Worm (Caenorhabditis elegans) whole organism, midembryonic: ENCODE data around the gene srv-10.

Experiments
- flt-1 ChIP-seq: fragments of 200-800 bp; sonication (Bioruptor generic); IDR thresholded peaks from 2 replicates; pipeline ENCODE4 v1.3.6; 2022; ENCODE audit warnings: missing genetic modification characterization, missing compliant biosample characterization
- klf-2 ChIP-seq: fragments of 200-800 bp; sonication (Bioruptor generic); conservative IDR thresholded peaks from 2 replicates; pipeline ENCODE4 v1.3.6; 2022; ENCODE audit warnings: missing genetic modification reagents, missing genetic modification characterization, missing compliant biosample characterization
- med-1 ChIP-seq: sonication (generic microtip); optimal IDR thresholded peaks from 2 replicates; lab custom pipeline; 2017; ENCODE audit warnings: missing genetic modification characterization, mild to moderate bottlenecking, missing compliant biosample characterization, antibody characterized with exemption, missing genetic modification reagents; ENCODE audit not compliant: insufficient read depth
- tab-1 ChIP-seq: fragments of 200-800 bp; sonication (Bioruptor generic); IDR thresholded peaks from 2 replicates; pipeline ENCODE4 v1.3.6; 2022; ENCODE audit warnings: missing genetic modification characterization, missing compliant biosample characterization
- ztf-23 ChIP-seq: fragments of 200-800 bp; sonication (Bioruptor generic); IDR thresholded peaks from 2 replicates; pipeline ENCODE4 v1.3.6; 2022; ENCODE audit warnings: missing genetic modification reagents, missing genetic modification characterization, missing compliant biosample characterization

DNA sequence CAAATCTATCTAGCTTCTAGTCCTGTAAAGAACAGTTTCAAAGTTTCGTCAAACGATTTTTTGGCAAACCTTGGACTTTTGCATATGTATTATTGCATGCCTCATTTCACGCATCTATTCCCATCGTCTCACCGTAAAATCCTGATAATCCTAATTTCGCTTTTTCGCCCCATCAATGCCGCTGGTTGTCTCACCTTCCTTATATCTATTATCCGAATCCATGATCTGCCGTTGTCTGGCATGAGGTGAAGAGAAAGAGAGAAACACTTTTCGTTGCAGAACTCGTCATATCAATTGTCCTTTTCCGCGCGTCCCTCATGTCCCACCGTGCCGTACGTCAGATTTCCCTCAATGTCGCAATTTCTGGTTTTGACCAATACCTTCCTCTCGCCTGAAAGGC lies 9.1 kb upstream of the srv-10 start, which contains the start of gene cut-2:
- TF ChIP-seq klf-2 (GFP tag; lab: Robert Waterston, UW) = no peak
- TF ChIP-seq med-1 (GFP tag; lab: Kevin White, UChicago) = no peak
- no peak for TF ChIP-seq flt-1 (GFP tag; lab: Robert Waterston, UW)
- TF ChIP-seq tab-1 (GFP tag; lab: Robert Waterston, UW) = no peak
- TF ChIP-seq ztf-23 (GFP tag; lab: Robert Waterston, UW) = no peak
